Worm (Caenorhabditis elegans) whole organism, L4 larva: Measurements from ENCODE around the gene Y62E10A.23.

ENCODE experiments used
- F26F4.8 ChIP-seq: fragments of 200-800 bp; sonication (Bioruptor generic); conservative IDR thresholded peaks from 2 replicates; pipeline ENCODE4 v1.3.6; 2022; ENCODE audit warnings: missing genetic modification characterization, missing compliant biosample characterization
- T20F7.1 ChIP-seq: fragments of 200-800 bp; sonication (Bioruptor generic); optimal IDR thresholded peaks from 2 replicates; lab custom pipeline; 2018; ENCODE audit warnings: mild to moderate bottlenecking, missing genetic modification characterization, missing compliant biosample characterization
- Y105C5A.15 ChIP-seq: fragments of 200-800 bp; sonication (Bioruptor generic); IDR thresholded peaks from 2 replicates; pipeline ENCODE4 v1.3.6; 2022; ENCODE audit warnings: missing genetic modification characterization, missing compliant biosample characterization
- Y48G9A.11 ChIP-seq: fragments of 200-800 bp; sonication (Bioruptor generic); IDR thresholded peaks from 2 replicates; pipeline ENCODE4 v1.3.6; 2022; ENCODE audit warnings: missing genetic modification reagents, missing genetic modification characterization, missing compliant biosample characterization
- ZK337.2 ChIP-seq: fragments of 200-800 bp; sonication (Bioruptor generic); IDR thresholded peaks from 2 replicates; pipeline ENCODE4 v1.3.6; 2022; ENCODE audit warnings: missing genetic modification reagents, missing genetic modification characterization, missing compliant biosample characterization
- aha-1 ChIP-seq: fragments of 150-350 bp; peaks from one replicate; lab custom pipeline; 2014; ENCODE audit warnings: missing biosample characterization, missing genetic modification characterization
- aly-2 ChIP-seq: sonication (generic microtip); optimal IDR thresholded peaks from 2 replicates; lab custom pipeline; 2018; ENCODE audit warnings: missing biosample characterization, missing genetic modification characterization
- ama-1 ChIP-seq: fragments of 150-350 bp; optimal IDR thresholded peaks from 2 replicates; lab custom pipeline; 2014; ENCODE audit warnings: inconsistent platforms, mixed read lengths
- ceh-32 ChIP-seq: sonication (generic microtip); optimal IDR thresholded peaks from 2 replicates; lab custom pipeline; 2016; ENCODE audit warnings: mild to moderate bottlenecking, missing genetic modification characterization, missing compliant biosample characterization; ENCODE audit not compliant: poor library complexity
- ceh-62 ChIP-seq: sonication (generic microtip); optimal IDR thresholded peaks from 2 replicates; lab custom pipeline; 2017; ENCODE audit warnings: missing biosample characterization, missing genetic modification characterization
- ctbp-1 ChIP-seq: fragments of 200-800 bp; sonication (Bioruptor generic); IDR thresholded peaks from 2 replicates; pipeline ENCODE4 v1.3.6; 2022; ENCODE audit warnings: missing genetic modification reagents, missing genetic modification characterization, missing compliant biosample characterization
- dmd-6 ChIP-seq: fragments of 200-800 bp; sonication (Bioruptor generic); IDR thresholded peaks from 2 replicates; pipeline ENCODE4 v1.3.6; 2022; ENCODE audit warnings: missing genetic modification reagents, missing genetic modification characterization, missing compliant biosample characterization
- egl-27 ChIP-seq: sonication (generic microtip); optimal IDR thresholded peaks from 3 replicates; lab custom pipeline; 2017; ENCODE audit warnings: missing biosample characterization, missing genetic modification reagents, missing genetic modification characterization
- fos-1 ChIP-seq: fragments of 150-350 bp; optimal IDR thresholded peaks from 2 replicates; lab custom pipeline; 2014; ENCODE audit warnings: missing biosample characterization, missing genetic modification characterization
- hif-1 ChIP-seq, 2 experiments: sonication (generic microtip); optimal IDR thresholded peaks; 2 replicates each; lab custom pipeline; 2016 to 2017; ENCODE audit warnings: missing compliant biosample characterization in 2 of 2, missing genetic modification characterization in 2 of 2, missing genetic modification reagents in 2 of 2, missing genotype in 2 of 2, mild to moderate bottlenecking in 1 of 2
- hmg-1.1 ChIP-seq: fragments of 200-800 bp; sonication (Bioruptor generic); IDR thresholded peaks from 2 replicates; pipeline ENCODE4 v1.3.6; 2022; ENCODE audit warnings: missing genetic modification reagents, missing genetic modification characterization, missing compliant biosample characterization
- jun-1 ChIP-seq: fragments of 150-350 bp; optimal IDR thresholded peaks from 2 replicates; lab custom pipeline; 2014; ENCODE audit warnings: missing biosample characterization, missing genetic modification reagents, missing genetic modification characterization
- lim-7 ChIP-seq: fragments of 200-800 bp; sonication (Bioruptor generic); IDR thresholded peaks from 2 replicates; pipeline ENCODE4 v1.3.6; 2022; ENCODE audit warnings: missing genetic modification characterization, missing compliant biosample characterization
- lin-1 ChIP-seq: fragments of 200-800 bp; sonication (Bioruptor generic); IDR thresholded peaks from 2 replicates; pipeline ENCODE4 v1.3.6; 2022; ENCODE audit warnings: missing genetic modification reagents, missing genetic modification characterization, missing compliant biosample characterization
- lin-15B ChIP-seq: fragments of 150-350 bp; sonication (generic microtip); optimal IDR thresholded peaks from 3 replicates; lab custom pipeline; 2014; ENCODE audit warnings: missing biosample characterization, missing genetic modification characterization
- lin-39 ChIP-seq: fragments of 150-350 bp; optimal IDR thresholded peaks from 2 replicates; lab custom pipeline; 2014; ENCODE audit warnings: missing biosample characterization, missing genetic modification reagents, missing genetic modification characterization
- lsy-2 ChIP-seq, 2 experiments: fragments of 150-350 bp in 1 of 2; sonication (generic microtip) in 1 of 2; optimal IDR thresholded peaks; 2 replicates each; lab custom pipeline; 2014 to 2017; ENCODE audit warnings: missing biosample characterization in 2 of 2, missing genetic modification characterization in 2 of 2
- mdt-29 ChIP-seq: fragments of 200-800 bp; sonication (Bioruptor generic); IDR thresholded peaks from 2 replicates; pipeline ENCODE4 v1.3.6; 2022; ENCODE audit warnings: missing genetic modification reagents, missing genetic modification characterization, missing compliant biosample characterization
- mep-1 ChIP-seq: fragments of 150-350 bp; sonication (generic microtip); optimal IDR thresholded peaks from 3 replicates; lab custom pipeline; 2014; ENCODE audit warnings: missing biosample characterization, missing genetic modification characterization
- mes-2 ChIP-seq: sonication (generic microtip); optimal IDR thresholded peaks from 2 replicates; lab custom pipeline; 2016; ENCODE audit warnings: missing genotype, mild to moderate bottlenecking, missing genetic modification characterization, missing compliant biosample characterization; ENCODE audit not compliant: poor library complexity, severe bottlenecking
- mxl-2 ChIP-seq: fragments of 200-800 bp; sonication (Bioruptor generic); conservative IDR thresholded peaks from 2 replicates; pipeline ENCODE4 v1.3.6; 2022; ENCODE audit warnings: missing genetic modification reagents, missing genetic modification characterization, missing compliant biosample characterization
- nhr-10 ChIP-seq: fragments of 150-350 bp; optimal IDR thresholded peaks from 2 replicates; lab custom pipeline; 2014; ENCODE audit warnings: missing biosample characterization, missing genetic modification characterization
- nhr-111 ChIP-seq: fragments of 200-800 bp; sonication (Bioruptor generic); optimal IDR thresholded peaks from 2 replicates; lab custom pipeline; 2018; ENCODE audit warnings: mild to moderate bottlenecking, missing genetic modification characterization, missing compliant biosample characterization
- nhr-41 ChIP-seq: fragments of 200-800 bp; sonication (Bioruptor generic); IDR thresholded peaks from 2 replicates; pipeline ENCODE4 v1.3.6; 2022; ENCODE audit warnings: missing genetic modification reagents, missing genetic modification characterization, missing compliant biosample characterization
- nhr-42 ChIP-seq: fragments of 200-800 bp; sonication (Bioruptor generic); IDR thresholded peaks from 2 replicates; pipeline ENCODE4 v1.3.6; 2022; ENCODE audit warnings: missing genetic modification characterization, missing compliant biosample characterization
- nhr-48 ChIP-seq: sonication (generic microtip); optimal IDR thresholded peaks from 2 replicates; lab custom pipeline; 2016; ENCODE audit warnings: mild to moderate bottlenecking, missing genetic modification characterization, missing compliant biosample characterization
- nhr-6 ChIP-seq: fragments of 150-350 bp; optimal IDR thresholded peaks from 2 replicates; lab custom pipeline; 2014; ENCODE audit warnings: missing biosample characterization, missing genetic modification characterization
- nhr-76 ChIP-seq: fragments of 150-350 bp; optimal IDR thresholded peaks from 2 replicates; lab custom pipeline; 2014; ENCODE audit warnings: missing biosample characterization, missing genetic modification characterization
- nhr-77 ChIP-seq: fragments of 150-350 bp; optimal IDR thresholded peaks from 2 replicates; lab custom pipeline; 2014; ENCODE audit warnings: missing biosample characterization, missing genetic modification characterization
- pha-4 ChIP-seq, 2 experiments: fragments of 150-350 bp in 1 of 2; fragments of 200-800 bp in 1 of 2; sonication (Bioruptor generic) in 1 of 2; IDR thresholded peaks in 1 of 2; optimal IDR thresholded peaks in 1 of 2; 2 replicates each; pipeline versions ENCODE4 v1.3.6 to Lab custom; 2014 to 2022; ENCODE audit warnings: missing genetic modification characterization in 2 of 2, missing genetic modification reagents in 2 of 2, missing biosample characterization in 1 of 2, missing compliant biosample characterization in 1 of 2
- php-3 ChIP-seq: fragments of 200-800 bp; sonication (Bioruptor generic); IDR thresholded peaks from 2 replicates; pipeline ENCODE4 v1.3.6; 2022; ENCODE audit warnings: missing genetic modification reagents, missing genetic modification characterization, missing compliant biosample characterization
- pqm-1 ChIP-seq: sonication (generic microtip); optimal IDR thresholded peaks from 2 replicates; lab custom pipeline; 2017; ENCODE audit warnings: missing biosample characterization, missing genetic modification characterization
- rbr-2 ChIP-seq: sonication (generic microtip); optimal IDR thresholded peaks from 2 replicates; lab custom pipeline; 2016; ENCODE audit warnings: missing genotype, missing genetic modification characterization, missing compliant biosample characterization
- saeg-2 ChIP-seq: fragments of 200-800 bp; sonication (Bioruptor generic); IDR thresholded peaks from 2 replicates; pipeline ENCODE4 v1.3.6; 2022; ENCODE audit warnings: missing genetic modification reagents, missing genetic modification characterization, missing compliant biosample characterization
- sdz-12 ChIP-seq: fragments of 200-800 bp; sonication (Bioruptor generic); optimal IDR thresholded peaks from 2 replicates; lab custom pipeline; 2018; ENCODE audit warnings: mild to moderate bottlenecking, missing genetic modification characterization, missing compliant biosample characterization
- snpc-1.2 ChIP-seq: fragments of 200-800 bp; sonication (Bioruptor generic); IDR thresholded peaks from 2 replicates; pipeline ENCODE4 v1.3.6; 2022; ENCODE audit warnings: missing genetic modification reagents, missing genetic modification characterization, missing compliant biosample characterization
- snpc-4 ChIP-seq: fragments of 150-350 bp; optimal IDR thresholded peaks from 2 replicates; lab custom pipeline; 2014; ENCODE audit warnings: missing biosample characterization, missing genetic modification characterization
- tag-97 ChIP-seq: fragments of 200-800 bp; sonication (Bioruptor generic); IDR thresholded peaks from 2 replicates; pipeline ENCODE4 v1.3.6; 2022; ENCODE audit warnings: missing genetic modification characterization, missing compliant biosample characterization
- tra-1 ChIP-seq: fragments of 200-800 bp; sonication (Bioruptor generic); IDR thresholded peaks from 2 replicates; pipeline ENCODE4 v1.3.6; 2022; ENCODE audit warnings: missing genetic modification reagents, missing genetic modification characterization, missing compliant biosample characterization
- unc-39 ChIP-seq: sonication (generic microtip); optimal IDR thresholded peaks from 2 replicates; lab custom pipeline; 2017; ENCODE audit warnings: missing biosample characterization, missing genetic modification characterization
- zag-1 ChIP-seq: fragments of 150-350 bp; optimal IDR thresholded peaks from 2 replicates; lab custom pipeline; 2014; ENCODE audit warnings: missing biosample characterization, missing genetic modification characterization
- zfp-3 ChIP-seq: fragments of 200-800 bp; sonication (Bioruptor generic); conservative IDR thresholded peaks from 2 replicates; pipeline ENCODE4 v1.3.6; 2022; ENCODE audit warnings: missing genetic modification reagents, missing genetic modification characterization, missing compliant biosample characterization
- zip-2 ChIP-seq: fragments of 150-350 bp; optimal IDR thresholded peaks from 2 replicates; lab custom pipeline; 2014; ENCODE audit warnings: missing biosample characterization, missing genetic modification characterization
- ztf-7 ChIP-seq: fragments of 150-350 bp; optimal IDR thresholded peaks from 2 replicates; lab custom pipeline; 2014; ENCODE audit warnings: missing biosample characterization, missing genetic modification characterization

Gene Y62E10A.23

DNA sequence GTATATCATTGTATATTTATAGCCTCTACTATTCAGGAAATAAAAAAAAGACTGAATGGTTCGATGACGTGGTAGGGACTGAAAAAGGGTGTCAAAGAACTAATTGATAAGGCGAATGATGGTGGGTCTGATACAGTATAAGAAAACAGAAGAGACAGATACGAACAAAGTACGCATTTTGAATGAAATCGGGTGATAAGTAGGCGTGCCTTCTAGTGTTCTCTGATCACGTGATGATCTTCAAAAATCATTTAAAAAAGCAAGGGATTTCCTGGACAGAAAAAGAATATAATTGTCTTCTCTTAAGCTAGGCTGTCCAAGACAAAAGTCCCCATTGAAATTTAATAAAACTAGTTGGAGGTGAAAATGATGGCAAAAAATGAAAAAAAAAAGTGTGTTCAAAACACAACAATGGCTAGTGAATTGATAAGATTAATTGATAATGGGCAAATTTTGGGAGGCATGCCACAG is 7.2 kb downstream of the Y62E10A.23 start (continued):
- no peak for TF ChIP-seq saeg-2 (GFP tag; lab: Robert Waterston, UW)
- peak; percentile 5 for TF ChIP-seq mep-1
- TF ChIP-seq nhr-111 (GFP tag; lab: Kevin White, UChicago) = no peak
- no peak for TF ChIP-seq fos-1 (tag; lab: Kevin White, UChicago)
- no peak for TF ChIP-seq ceh-62 (tag; lab: Kevin White, UChicago)
- no peak for TF ChIP-seq zfp-3 (GFP tag; lab: Robert Waterston, UW)
- TF ChIP-seq snpc-1.2 (GFP tag; lab: Robert Waterston, UW) = no peak
- no peak for TF ChIP-seq rbr-2 (tag; lab: Kevin White, UChicago)
- no peak for TF ChIP-seq tag-97 (GFP tag; lab: Robert Waterston, UW)
- peak; percentile 51 for TF ChIP-seq T20F7.1 (GFP tag; lab: Kevin White, UChicago)
- no peak for TF ChIP-seq ceh-32 (tag; lab: Kevin White, UChicago)
- peak; percentile 87 for TF ChIP-seq nhr-10 (tag; lab: Kevin White, UChicago)
- TF ChIP-seq Y105C5A.15 (GFP tag; lab: Robert Waterston, UW) = no peak
- no peak for TF ChIP-seq F26F4.8 (GFP tag; lab: Robert Waterston, UW)
- no peak for TF ChIP-seq hmg-1.1
- no peak for TF ChIP-seq lsy-2 (tag; optimal IDR thresholded peaks at IDR 0.05; lab: Kevin White, UChicago)
- peak; percentile 31 for TF ChIP-seq pqm-1 (tag; lab: Kevin White, UChicago)
- no peak; the same call in 1 of the 2 replicates for TF ChIP-seq pha-4 (GFP tag; IDR thresholded peaks at IDR 0.05; lab: Robert Waterston, UW)
- TF ChIP-seq pha-4 (tag; optimal IDR thresholded peaks at IDR 0.05; lab: Kevin White, UChicago) = no peak
- TF ChIP-seq php-3 = peak; percentile 67; the same call in 1 of the 2 replicates
- no peak for TF ChIP-seq aly-2 (tag; lab: Kevin White, UChicago)
- no peak; the same call in 1 of the 2 replicates for TF ChIP-seq tra-1 (GFP tag; lab: Robert Waterston, UW)
- TF ChIP-seq aha-1 (tag; lab: Kevin White, UChicago) = peak; percentile 97
- TF ChIP-seq ztf-7 (tag; lab: Kevin White, UChicago) = peak; percentile 22
- TF ChIP-seq dmd-6 (GFP tag; lab: Robert Waterston, UW) = peak; percentile 86
- TF ChIP-seq lin-39 (tag; lab: Kevin White, UChicago) = no peak
- no peak for TF ChIP-seq jun-1 (tag; lab: Kevin White, UChicago)
- peak; percentile 81 for TF ChIP-seq nhr-48
- TF ChIP-seq lin-1 (GFP tag; lab: Robert Waterston, UW) = no peak
- TF ChIP-seq nhr-6 = peak; percentile 34
- TF ChIP-seq ZK337.2 (GFP tag; lab: Robert Waterston, UW) = no peak
- TF ChIP-seq nhr-76 (tag; lab: Kevin White, UChicago) = no peak
- TF ChIP-seq nhr-42 (GFP tag; lab: Robert Waterston, UW) = no peak
- peak; percentile 7 for TF ChIP-seq mes-2
- TF ChIP-seq Y48G9A.11 (GFP tag; lab: Robert Waterston, UW) = peak; percentile 22; the same call in 1 of the 2 replicates
- peak; percentile 61 for TF ChIP-seq mdt-29
- TF ChIP-seq unc-39 (tag; lab: Kevin White, UChicago) = no peak
- TF ChIP-seq mxl-2 (GFP tag; lab: Robert Waterston, UW) = no peak
- no peak for TF ChIP-seq sdz-12 (GFP tag; lab: Kevin White, UChicago)
- no peak for TF ChIP-seq lim-7
- no peak for TF ChIP-seq lin-15B (tag; lab: Kevin White, UChicago)
- TF ChIP-seq ama-1 = no peak
- TF ChIP-seq ctbp-1 (GFP tag; lab: Robert Waterston, UW) = no peak
- TF ChIP-seq egl-27 (tag; lab: Kevin White, UChicago) = no peak
- no peak for TF ChIP-seq snpc-4 (tag; lab: Kevin White, UChicago)
- TF ChIP-seq nhr-41 = no peak
- no peak for TF ChIP-seq zag-1
- peak; percentile 21 for TF ChIP-seq nhr-77 (tag; lab: Kevin White, UChicago)
- peak in 1 of 2 experiments; percentile 62 for TF ChIP-seq hif-1 (tag; optimal IDR thresholded peaks at IDR 0.05; lab: Kevin White, UChicago)
- no peak for TF ChIP-seq zip-2 (tag; lab: Kevin White, UChicago)
